Worm (Caenorhabditis elegans) whole organism, young adult: Measurements from ENCODE around the gene glct-6.

Experiments
- B0261.1 ChIP-seq: sonication (generic microtip); optimal IDR thresholded peaks from 2 replicates; lab custom pipeline; 2016; ENCODE audit warnings: mild to moderate bottlenecking, missing genetic modification characterization, moderate library complexity, missing compliant biosample characterization
- B0336.3 ChIP-seq: fragments of 200-800 bp; sonication (Bioruptor generic); IDR thresholded peaks from 2 replicates; pipeline ENCODE4 v1.3.6; 2022; ENCODE audit warnings: missing genetic modification characterization, missing compliant biosample characterization
- C17E4.6 ChIP-seq: fragments of 200-800 bp; sonication (Bioruptor generic); IDR thresholded peaks from 2 replicates; pipeline ENCODE4 v1.3.6; 2022; ENCODE audit warnings: missing genetic modification reagents, missing genetic modification characterization, missing compliant biosample characterization
- F23B12.7 ChIP-seq: sonication (generic microtip); optimal IDR thresholded peaks from 2 replicates; lab custom pipeline; 2017; ENCODE audit warnings: missing genetic modification characterization, mild to moderate bottlenecking, missing compliant biosample characterization, antibody characterized with exemption, moderate library complexity; ENCODE audit not compliant: insufficient read depth
- F37B4.10 ChIP-seq: fragments of 200-800 bp; sonication (Bioruptor generic); IDR thresholded peaks from 2 replicates; pipeline ENCODE4 v1.3.6; 2022; ENCODE audit warnings: missing genetic modification characterization, missing compliant biosample characterization
- F49E8.2 ChIP-seq: sonication (generic microtip); optimal IDR thresholded peaks from 3 replicates; lab custom pipeline; 2017; ENCODE audit warnings: missing genetic modification characterization, mild to moderate bottlenecking, missing compliant biosample characterization, antibody characterized with exemption, moderate library complexity; ENCODE audit not compliant: insufficient read depth
- F55B11.4 ChIP-seq: sonication (generic microtip); optimal IDR thresholded peaks from 2 replicates; lab custom pipeline; 2016; ENCODE audit warnings: missing compliant biosample characterization, missing genetic modification characterization, borderline replicate concordance; ENCODE audit not compliant: insufficient read depth
- T26A5.8 ChIP-seq: sonication (generic microtip); optimal IDR thresholded peaks from 2 replicates; lab custom pipeline; 2016; ENCODE audit warnings: missing genetic modification characterization, missing compliant biosample characterization
- Y53G8AR.9 ChIP-seq: fragments of 200-800 bp; sonication (Bioruptor generic); conservative IDR thresholded peaks from 2 replicates; pipeline ENCODE4 v1.3.6; 2022; ENCODE audit warnings: missing genetic modification reagents, missing genetic modification characterization, missing compliant biosample characterization
- Y56A3A.18 ChIP-seq: fragments of 200-800 bp; sonication (Bioruptor generic); IDR thresholded peaks from 2 replicates; pipeline ENCODE4 v1.3.6; 2022; ENCODE audit warnings: missing genetic modification reagents, missing genetic modification characterization, missing compliant biosample characterization
- ama-1 ChIP-seq, 3 experiments: fragments of 150-350 bp in 1 of 3; sonication (generic microtip) in 2 of 3; optimal IDR thresholded peaks; 2 replicates each; lab custom pipeline; 2014 to 2018; ENCODE audit warnings: missing biosample characterization in 2 of 3, missing genetic modification characterization in 2 of 3, missing genetic modification reagents in 2 of 3
- aptf-3 ChIP-seq: fragments of 200-800 bp; sonication (Bioruptor generic); IDR thresholded peaks from 2 replicates; pipeline ENCODE4 v1.3.6; 2022; ENCODE audit warnings: missing genetic modification characterization, missing compliant biosample characterization
- attf-3 ChIP-seq: fragments of 200-800 bp; sonication (Bioruptor generic); conservative IDR thresholded peaks from 2 replicates; pipeline ENCODE4 v1.3.6; 2022; ENCODE audit warnings: missing genetic modification reagents, missing genetic modification characterization, missing compliant biosample characterization
- attf-5 ChIP-seq: fragments of 200-800 bp; sonication (Bioruptor generic); optimal IDR thresholded peaks from 2 replicates; lab custom pipeline; 2018; ENCODE audit warnings: mild to moderate bottlenecking, missing genetic modification characterization, missing compliant biosample characterization
- bed-1 ChIP-seq: fragments of 200-800 bp; sonication (Bioruptor generic); IDR thresholded peaks from 2 replicates; pipeline ENCODE4 v1.3.6; 2022; ENCODE audit warnings: missing genetic modification reagents, missing genetic modification characterization, missing compliant biosample characterization
- cebp-1 ChIP-seq, 2 experiments: fragments of 200-800 bp in 1 of 2; sonication (Bioruptor generic) in 1 of 2; sonication (generic microtip) in 1 of 2; IDR thresholded peaks in 1 of 2; optimal IDR thresholded peaks in 1 of 2; 2 replicates each; pipeline versions ENCODE4 v1.3.6 to Lab custom; 2017 to 2022; ENCODE audit warnings: missing compliant biosample characterization in 2 of 2, missing genetic modification characterization in 2 of 2, mild to moderate bottlenecking in 1 of 2, missing genetic modification reagents in 1 of 2, moderate library complexity in 1 of 2
- ceh-40 ChIP-seq: fragments of 200-800 bp; sonication (Bioruptor generic); IDR thresholded peaks from 2 replicates; pipeline ENCODE4 v1.3.6; 2022; ENCODE audit warnings: missing genetic modification characterization, missing compliant biosample characterization
- ceh-79 ChIP-seq: sonication (generic microtip); optimal IDR thresholded peaks from 2 replicates; lab custom pipeline; 2017; ENCODE audit warnings: mild to moderate bottlenecking, missing genetic modification characterization, missing compliant biosample characterization
- egl-18 ChIP-seq: fragments of 200-800 bp; sonication (Bioruptor generic); IDR thresholded peaks from 2 replicates; pipeline ENCODE4 v1.3.6; 2022; ENCODE audit warnings: missing genetic modification reagents, missing genetic modification characterization, missing compliant biosample characterization
- fkh-3 ChIP-seq: sonication (generic microtip); optimal IDR thresholded peaks from 2 replicates; lab custom pipeline; 2016; ENCODE audit warnings: mild to moderate bottlenecking, missing genetic modification characterization, missing compliant biosample characterization
- gei-17 ChIP-seq: fragments of 200-800 bp; sonication (Bioruptor generic); optimal IDR thresholded peaks from 2 replicates; lab custom pipeline; 2018; ENCODE audit warnings: mild to moderate bottlenecking, missing genetic modification characterization, missing compliant biosample characterization
- let-607 ChIP-seq, 2 experiments: fragments of 200-800 bp in 1 of 2; sonication (Bioruptor generic) in 1 of 2; sonication (generic microtip) in 1 of 2; optimal IDR thresholded peaks; 2 replicates each; lab custom pipeline; 2016 to 2018; ENCODE audit warnings: mild to moderate bottlenecking in 2 of 2, missing compliant biosample characterization in 2 of 2, missing genetic modification characterization in 2 of 2, moderate library complexity in 2 of 2, missing genotype in 1 of 2
- lin-26 ChIP-seq: fragments of 200-800 bp; sonication (Bioruptor generic); IDR thresholded peaks from 2 replicates; pipeline ENCODE4 v1.3.6; 2022; ENCODE audit warnings: missing genetic modification reagents, missing genetic modification characterization, missing compliant biosample characterization
- lin-54 ChIP-seq: fragments of 200-800 bp; sonication (Bioruptor generic); optimal IDR thresholded peaks from 2 replicates; lab custom pipeline; 2018; ENCODE audit warnings: mild to moderate bottlenecking, missing genetic modification characterization, missing compliant biosample characterization
- madf-10 ChIP-seq: sonication (generic microtip); optimal IDR thresholded peaks from 2 replicates; lab custom pipeline; 2016; ENCODE audit warnings: mild to moderate bottlenecking, missing genetic modification characterization, missing compliant biosample characterization
- madf-3 ChIP-seq: fragments of 200-800 bp; sonication (Bioruptor generic); IDR thresholded peaks from 2 replicates; pipeline ENCODE4 v1.3.6; 2022; ENCODE audit warnings: missing genetic modification reagents, missing genetic modification characterization, missing compliant biosample characterization
- madf-8 ChIP-seq: fragments of 200-800 bp; sonication (Bioruptor generic); conservative IDR thresholded peaks from 2 replicates; pipeline ENCODE4 v1.3.6; 2022; ENCODE audit warnings: missing genetic modification reagents, missing genetic modification characterization, missing compliant biosample characterization
- mcd-1 ChIP-seq: fragments of 200-800 bp; sonication (Bioruptor generic); IDR thresholded peaks from 2 replicates; pipeline ENCODE4 v1.3.6; 2022; ENCODE audit warnings: missing genetic modification reagents, missing genetic modification characterization, missing compliant biosample characterization
- mel-28 ChIP-seq: sonication (generic microtip); optimal IDR thresholded peaks from 2 replicates; lab custom pipeline; 2016; ENCODE audit warnings: borderline replicate concordance, mild to moderate bottlenecking, missing genetic modification characterization, missing compliant biosample characterization
- nfyb-1 ChIP-seq: fragments of 200-800 bp; sonication (Bioruptor generic); IDR thresholded peaks from 2 replicates; pipeline ENCODE4 v1.3.6; 2022; ENCODE audit warnings: missing genetic modification reagents, missing genetic modification characterization, missing compliant biosample characterization
- nhr-179 ChIP-seq: sonication (generic microtip); optimal IDR thresholded peaks from 2 replicates; lab custom pipeline; 2016; ENCODE audit warnings: mild to moderate bottlenecking, missing genetic modification characterization, missing compliant biosample characterization
- rec-8 ChIP-seq, 2 experiments: sonication (generic microtip); optimal IDR thresholded peaks; 2 replicates each; lab custom pipeline; 2016; ENCODE audit warnings: mild to moderate bottlenecking in 2 of 2, missing genetic modification characterization in 2 of 2, missing genetic modification reagents in 2 of 2, missing genotype in 2 of 2, missing biosample characterization in 1 of 2, missing compliant biosample characterization in 1 of 2, moderate library complexity in 1 of 2
- snpc-1.3 ChIP-seq: sonication (generic microtip); optimal IDR thresholded peaks from 2 replicates; lab custom pipeline; 2017; ENCODE audit warnings: missing genetic modification characterization, mild to moderate bottlenecking, missing compliant biosample characterization, antibody characterized with exemption, moderate library complexity, missing genotype, missing genetic modification reagents; ENCODE audit not compliant: insufficient read depth
- tbp1 ChIP-seq: fragments of 200-800 bp; sonication (Bioruptor generic); optimal IDR thresholded peaks from 2 replicates; lab custom pipeline; 2018; ENCODE audit warnings: mild to moderate bottlenecking, missing genetic modification characterization, missing compliant biosample characterization
- ztf-25 ChIP-seq: fragments of 200-800 bp; sonication (Bioruptor generic); IDR thresholded peaks from 2 replicates; pipeline ENCODE4 v1.3.6; 2022; ENCODE audit warnings: missing genetic modification reagents, missing genetic modification characterization, missing compliant biosample characterization
- ztf-6 ChIP-seq: fragments of 200-800 bp; sonication (Bioruptor generic); IDR thresholded peaks from 2 replicates; pipeline ENCODE4 v1.3.6; 2022; ENCODE audit warnings: missing genetic modification reagents, missing genetic modification characterization, missing compliant biosample characterization

Gene glct-6

ce11 chrIV:3755921-3756320 is 28.1 kb upstream of the glct-6 start, which contains the start of gene best-20:
best-20 (plus strand) TSS chrIV:3756221.
- TF ChIP-seq F37B4.10 (GFP tag; lab: Robert Waterston, UW) (no peak), ceh-79 (no peak), C17E4.6 (GFP tag; lab: Robert Waterston, UW) (no peak), ceh-40 (no peak), attf-3 (GFP tag; lab: Robert Waterston, UW) (no peak), madf-10 (tag; lab: Kevin White, UChicago) (no peak), T26A5.8 (no peak), nhr-179 (tag; lab: Kevin White, UChicago) (no peak), cebp-1 (GFP tag; IDR thresholded peaks at IDR 0.05; lab: Robert Waterston, UW) (no peak), cebp-1 (tag; optimal IDR thresholded peaks at IDR 0.05; lab: Kevin White, UChicago) (no peak), egl-18 (GFP tag; lab: Robert Waterston, UW) (no peak), bed-1 (GFP tag; lab: Robert Waterston, UW) (no peak), aptf-3 (GFP tag; lab: Robert Waterston, UW) (no peak), ama-1 (optimal IDR thresholded peaks at IDR 0.05; lab: Kevin White, UChicago) (no peak), ama-1 (GFP tag; optimal IDR thresholded peaks at IDR 0.05; lab: Kevin White, UChicago) (no peak), mcd-1 (GFP tag; lab: Robert Waterston, UW) (no peak), F55B11.4 (tag; lab: Kevin White, UChicago) (no peak), B0336.3 (GFP tag; lab: Robert Waterston, UW) (no peak), rec-8 (tag; optimal IDR thresholded peaks at IDR 0.05; lab: Kevin White, UChicago) (no peak), ztf-6 (GFP tag; lab: Robert Waterston, UW) (no peak), gei-17 (GFP tag; lab: Kevin White, UChicago) (no peak), F49E8.2 (no peak)

ce11 chrIV:3759823-3760222 is 24.2 kb upstream of the glct-6 start:
- TF ChIP-seq lin-54 (GFP tag; lab: Kevin White, UChicago) (no peak), fkh-3 (tag; lab: Kevin White, UChicago) (no peak), mel-28 (tag; lab: Kevin White, UChicago) (no peak), Y56A3A.18 (GFP tag; lab: Robert Waterston, UW) (no peak), Y53G8AR.9 (GFP tag; lab: Robert Waterston, UW) (no peak), mcd-1 (GFP tag; lab: Robert Waterston, UW) (no peak), F55B11.4 (tag; lab: Kevin White, UChicago) (no peak), madf-10 (tag; lab: Kevin White, UChicago) (no peak), lin-26 (GFP tag; lab: Robert Waterston, UW) (no peak; the same call in 1 of the 2 replicates)

- no peak for TF ChIP-seq B0261.1 (tag; lab: Kevin White, UChicago)
- no peak for TF ChIP-seq aptf-3 (GFP tag; lab: Robert Waterston, UW)
- no peak for TF ChIP-seq fkh-3 (tag; lab: Kevin White, UChicago)
- TF ChIP-seq nfyb-1 (GFP tag; lab: Robert Waterston, UW): no peak
- TF ChIP-seq snpc-1.3: no peak
- no peak for TF ChIP-seq F23B12.7 (tag; lab: Kevin White, UChicago)
- TF ChIP-seq madf-10 (tag; lab: Kevin White, UChicago): no peak
- no peak for TF ChIP-seq let-607 (tag; optimal IDR thresholded peaks at IDR 0.05; lab: Kevin White, UChicago)
- no peak for TF ChIP-seq Y53G8AR.9 (GFP tag; lab: Robert Waterston, UW)
- no peak for TF ChIP-seq madf-8 (GFP tag; lab: Robert Waterston, UW)
- TF ChIP-seq gei-17 (GFP tag; lab: Kevin White, UChicago): no peak
- no peak for TF ChIP-seq ztf-25 (GFP tag; lab: Robert Waterston, UW)
- no peak for TF ChIP-seq madf-3
- no peak for TF ChIP-seq attf-5
- no peak for TF ChIP-seq tbp1 (GFP tag; lab: Kevin White, UChicago)
Observed at ce11 chrIV:3764012-3764549, 19.9 kb upstream of the glct-6 start.
